Worm (Caenorhabditis elegans): ENCODE results near the gene ech-4.
A peak's percentile ranks its signal among the peaks of the same experiment; 100 is the strongest.

DNA sequence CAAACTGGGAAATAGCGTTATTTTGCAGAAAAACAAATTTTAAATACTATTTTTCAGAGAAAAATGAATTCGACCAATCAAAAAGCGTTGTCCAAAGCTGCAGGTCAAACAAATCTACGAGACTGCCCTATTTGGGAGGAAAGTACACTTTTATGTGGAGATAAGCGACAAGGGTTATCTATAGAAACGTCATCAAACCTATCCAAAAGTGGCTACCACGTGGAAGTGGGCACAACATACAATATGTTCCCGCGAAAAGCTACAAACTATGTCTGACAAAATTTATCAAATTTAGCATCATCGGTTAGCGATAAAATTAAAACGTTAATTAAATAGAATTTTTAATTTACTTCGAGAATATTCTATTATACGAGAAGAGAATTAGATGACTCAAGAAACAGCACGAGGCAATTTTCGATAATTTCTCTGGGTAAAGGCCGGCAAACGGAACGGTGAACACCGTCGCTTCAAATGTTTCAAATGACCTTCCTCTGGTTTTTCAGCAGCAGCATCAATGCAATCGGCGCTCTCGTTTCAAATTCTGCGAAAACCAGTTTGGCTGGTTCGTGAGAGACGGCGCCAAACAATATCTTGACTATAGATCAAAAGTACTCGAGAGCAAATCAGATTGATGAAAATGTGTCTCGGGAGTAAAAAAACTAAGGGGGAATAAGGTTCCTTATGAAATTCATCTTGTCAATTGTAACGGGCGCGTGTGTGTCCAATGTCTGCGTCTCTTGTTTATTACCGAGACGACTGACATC lies 41.1 kb downstream of the ech-4 start:
- no peak for TF ChIP-seq nhr-237 (tag; optimal IDR thresholded peaks at IDR 0.05)
- peak; percentile 34 for TF ChIP-seq lin-14 (GFP tag; optimal IDR thresholded peaks at IDR 0.05)
- TF ChIP-seq lin-39 (tag; optimal IDR thresholded peaks at IDR 0.05) = no peak
- TF ChIP-seq unc-98 (GFP tag; IDR thresholded peaks at IDR 0.05) = no peak
- TF ChIP-seq sptf-1 (tag; optimal IDR thresholded peaks at IDR 0.05) = no peak
